Worm (Caenorhabditis elegans) whole organism, L4/young adult: Measurements from ENCODE around the gene mesp-1.

ENCODE experiments used
- W03F9.2 ChIP-seq: fragments of 150-350 bp; optimal IDR thresholded peaks from 2 replicates; lab custom pipeline; 2014; ENCODE audit warnings: missing biosample characterization, missing genetic modification characterization
- dao-5 ChIP-seq: sonication (generic microtip); optimal IDR thresholded peaks from 2 replicates; lab custom pipeline; 2016; ENCODE audit warnings: missing genotype, missing genetic modification characterization, moderate library complexity, missing compliant biosample characterization
- him-1 ChIP-seq: sonication (generic microtip); optimal IDR thresholded peaks from 2 replicates; lab custom pipeline; 2016; ENCODE audit warnings: missing genotype, missing genetic modification reagents, missing genetic modification characterization, missing compliant biosample characterization

mesp-1 gene

DNA sequence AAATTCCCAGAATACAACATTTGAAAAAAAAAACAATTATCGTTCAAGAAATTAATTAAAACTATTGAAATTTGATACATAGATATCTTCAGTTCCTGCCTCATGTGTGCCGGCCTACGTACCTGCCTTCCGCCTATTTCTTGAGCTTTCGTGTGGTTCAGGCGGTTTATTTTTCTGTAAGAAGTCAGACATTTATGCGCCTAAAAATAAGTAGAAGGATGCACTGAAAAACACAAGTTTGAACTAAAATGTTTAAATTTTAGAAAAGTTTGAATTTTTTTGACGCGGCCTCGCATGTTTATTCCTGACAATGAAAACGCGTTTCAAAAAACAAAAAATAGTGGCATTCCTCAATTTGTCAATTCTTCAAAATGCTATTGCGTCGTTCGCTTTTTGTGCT lies 25.4 kb upstream of the mesp-1 start, which contains the start of gene C28C12.11:
TSS of gene C28C12.11 (plus strand) at position 301 of the 400 bp plus-strand sequence.
- TF ChIP-seq W03F9.2 (tag; lab: Kevin White, UChicago) = no peak
- no peak for TF ChIP-seq him-1 (tag; lab: Kevin White, UChicago)
- no peak for TF ChIP-seq dao-5 (tag; lab: Kevin White, UChicago)

ce11 chrIV:8475030-8475679 lies 24.0 kb upstream of the mesp-1 start:
- TF ChIP-seq him-1 (tag; lab: Kevin White, UChicago) (no peak), dao-5 (tag; lab: Kevin White, UChicago) (no peak), W03F9.2 (tag; lab: Kevin White, UChicago) (no peak)

ce11 chrIV:8476166-8476565 lies 22.9 kb upstream of the mesp-1 start:
- no peak for TF ChIP-seq dao-5 (tag; lab: Kevin White, UChicago)
- no peak for TF ChIP-seq W03F9.2 (tag; lab: Kevin White, UChicago)
- no peak for TF ChIP-seq him-1 (tag; lab: Kevin White, UChicago)

DNA sequence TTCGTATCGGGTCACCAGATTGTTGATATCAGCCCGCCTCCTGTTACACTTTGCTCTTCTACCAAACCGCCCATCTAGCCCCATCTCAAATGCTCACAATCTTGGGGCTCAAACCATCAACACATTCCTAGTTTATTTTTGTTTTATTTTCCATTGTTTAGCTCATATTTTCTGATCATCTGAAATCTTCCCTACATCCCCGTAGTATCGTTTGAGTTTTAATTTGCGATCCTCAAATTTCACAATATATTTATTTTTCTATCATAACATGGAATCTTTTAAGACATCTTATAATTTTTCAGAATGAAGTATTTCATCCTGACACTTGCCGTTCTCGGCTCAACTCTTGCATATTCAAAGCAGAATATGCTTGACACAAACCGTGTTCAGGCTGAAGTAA lies 22.2 kb upstream of the mesp-1 start, which contains the start of gene spp-10:
TSS of gene spp-10 (plus strand) at position 301 of the 400 bp plus-strand sequence.
- TF ChIP-seq him-1 (tag; lab: Kevin White, UChicago) (no peak), W03F9.2 (tag; lab: Kevin White, UChicago) (no peak), dao-5 (tag; lab: Kevin White, UChicago) (no peak)

DNA sequence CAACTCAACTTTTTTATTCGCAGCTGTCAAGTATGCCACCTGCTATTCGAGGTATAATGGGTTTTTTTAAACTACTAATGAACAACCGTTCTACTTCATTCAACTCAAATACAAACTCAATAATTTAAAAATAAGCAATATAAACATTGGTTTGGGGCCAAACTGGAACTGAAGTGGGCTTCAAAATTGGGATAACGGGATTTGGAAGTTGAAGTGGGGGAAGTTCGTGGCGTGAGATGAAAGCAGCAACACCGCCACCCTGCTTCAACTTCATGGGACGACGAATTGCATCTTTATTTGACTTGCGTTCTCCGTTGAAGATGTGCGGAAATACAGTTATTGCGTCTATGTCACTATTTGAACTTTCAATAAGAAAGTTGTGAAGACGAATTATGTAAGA lies 20.6 kb upstream of the mesp-1 start:
- TF ChIP-seq W03F9.2 (tag; lab: Kevin White, UChicago) (no peak), him-1 (tag; lab: Kevin White, UChicago) (no peak), dao-5 (tag; lab: Kevin White, UChicago) (no peak)

ce11 chrIV:8479346-8479745 lies 19.8 kb upstream of the mesp-1 start, which contains the start of gene hlh-12:
TSS of gene hlh-12 (minus strand) at chrIV:8479446.
- no peak for TF ChIP-seq dao-5 (tag; lab: Kevin White, UChicago)
- no peak for TF ChIP-seq W03F9.2 (tag; lab: Kevin White, UChicago)
- no peak for TF ChIP-seq him-1 (tag; lab: Kevin White, UChicago)

ce11 chrIV:8481308-8481707 lies 17.8 kb upstream of the mesp-1 start, which contains the start of gene spp-8:
TSS of gene spp-8 (plus strand) at chrIV:8481664.
- TF ChIP-seq him-1 (tag; lab: Kevin White, UChicago) (no peak), dao-5 (tag; lab: Kevin White, UChicago) (no peak), W03F9.2 (tag; lab: Kevin White, UChicago) (no peak)

ce11 chrIV:8487183-8487582 lies 11.9 kb upstream of the mesp-1 start, which contains the start of gene srlf-3:
TSS of gene srlf-3 (plus strand) at chrIV:8487483.
- TF ChIP-seq W03F9.2 (tag; lab: Kevin White, UChicago) (no peak), him-1 (tag; lab: Kevin White, UChicago) (no peak), dao-5 (tag; lab: Kevin White, UChicago) (no peak)

DNA sequence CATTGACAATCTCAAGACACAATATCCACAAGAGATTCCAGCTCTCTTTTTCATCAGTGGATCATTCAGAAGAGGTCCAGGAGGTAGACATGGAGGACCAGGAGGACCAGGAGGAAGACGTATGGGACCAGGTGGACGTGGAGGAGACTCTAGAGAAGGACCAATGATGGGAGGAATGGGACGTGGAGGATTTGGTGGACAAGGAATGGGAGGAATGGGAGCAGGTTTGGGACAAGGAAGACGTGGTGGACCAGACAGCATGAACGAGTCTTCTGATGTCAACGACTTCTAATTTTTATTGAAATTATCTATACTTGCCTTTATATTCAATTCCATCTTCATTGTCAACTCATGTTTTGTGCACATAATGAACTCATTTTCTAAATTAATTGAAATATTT lies 11.1 kb upstream of the mesp-1 start:
- TF ChIP-seq W03F9.2 (tag; lab: Kevin White, UChicago) (no peak), him-1 (tag; lab: Kevin White, UChicago) (no peak), dao-5 (tag; lab: Kevin White, UChicago) (no peak)

DNA sequence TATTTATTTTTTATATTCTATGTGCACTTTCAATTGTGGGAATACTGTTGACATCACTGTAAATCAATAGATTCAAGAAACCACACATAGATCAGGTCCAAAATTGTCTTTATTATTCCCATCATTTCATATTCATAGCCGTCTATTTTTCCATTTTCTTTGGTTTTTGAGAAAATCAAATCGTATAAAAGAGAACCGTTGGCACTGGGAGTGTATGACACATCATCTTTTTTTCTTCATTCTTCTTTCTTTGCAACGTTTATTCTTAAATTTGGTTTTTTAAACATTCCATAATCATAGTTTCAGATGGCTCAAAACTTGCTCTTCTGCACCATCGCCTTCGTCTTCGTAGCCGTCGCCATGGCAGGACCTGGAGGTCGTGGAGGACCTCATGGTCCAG lies 9.2 kb upstream of the mesp-1 start, which contains the start of gene srlf-2:
TSS of gene srlf-2 (plus strand) at position 301 of the 400 bp plus-strand sequence.
- no peak for TF ChIP-seq him-1 (tag; lab: Kevin White, UChicago)
- TF ChIP-seq W03F9.2 (tag; lab: Kevin White, UChicago) = no peak
- TF ChIP-seq dao-5 (tag; lab: Kevin White, UChicago) = no peak

ce11 chrIV:8492242-8492641 lies 6.9 kb upstream of the mesp-1 start, which contains the start of gene sru-7:
TSS of gene sru-7 (plus strand) at chrIV:8492542.
- no peak for TF ChIP-seq W03F9.2 (tag; lab: Kevin White, UChicago)
- TF ChIP-seq dao-5 (tag; lab: Kevin White, UChicago) = no peak
- TF ChIP-seq him-1 (tag; lab: Kevin White, UChicago) = no peak

- TF ChIP-seq him-1 (tag; lab: Kevin White, UChicago) (no peak), W03F9.2 (tag; lab: Kevin White, UChicago) (no peak), dao-5 (tag; lab: Kevin White, UChicago) (no peak)
Observed at ce11 chrIV:8496263-8496662, 2.8 kb upstream of the mesp-1 start, which contains the start of gene C28C12.12. TSS of gene C28C12.12 (minus strand) at chrIV:8496363.

DNA sequence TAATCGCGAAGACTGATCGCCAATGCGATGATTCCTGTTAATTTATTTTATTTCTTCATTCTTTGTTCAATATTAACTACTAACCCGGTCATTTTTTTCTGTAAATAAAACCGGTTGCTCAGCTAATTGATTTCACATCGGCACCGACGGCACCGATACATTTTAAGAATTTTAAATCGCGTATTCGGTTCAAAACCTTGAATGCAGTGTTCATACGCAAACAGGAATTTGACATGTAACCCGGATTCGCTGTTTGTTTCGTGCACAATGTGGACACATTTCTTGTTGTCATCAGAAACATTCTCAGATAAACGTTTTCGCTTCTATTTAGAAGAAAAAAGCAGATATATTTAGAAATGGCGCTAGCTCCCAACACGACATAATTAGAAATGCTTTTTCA lies 846 bp downstream of the mesp-1 start:
- TF ChIP-seq W03F9.2 (tag; lab: Kevin White, UChicago) = no peak
- TF ChIP-seq him-1 (tag; lab: Kevin White, UChicago) = no peak
- TF ChIP-seq dao-5 (tag; lab: Kevin White, UChicago) = no peak
